Worm (Caenorhabditis elegans) whole organism, young adult: Measurements from ENCODE around the gene sco-1.

Experiments used
- B0019.2 ChIP-seq: fragments of 200-800 bp; sonication (Bioruptor generic); conservative IDR thresholded peaks from 2 replicates; pipeline ENCODE4 v1.3.6; 2022; ENCODE audit warnings: missing genetic modification reagents, missing genetic modification characterization, missing compliant biosample characterization
- C06A6.2 ChIP-seq: fragments of 200-800 bp; sonication (Bioruptor generic); conservative IDR thresholded peaks from 2 replicates; pipeline ENCODE4 v1.3.6; 2022; ENCODE audit warnings: missing genetic modification characterization, missing compliant biosample characterization
- C17E4.6 ChIP-seq: fragments of 200-800 bp; sonication (Bioruptor generic); IDR thresholded peaks from 2 replicates; pipeline ENCODE4 v1.3.6; 2022; ENCODE audit warnings: missing genetic modification reagents, missing genetic modification characterization, missing compliant biosample characterization
- F10E7.11 ChIP-seq: sonication (generic microtip); optimal IDR thresholded peaks from 2 replicates; lab custom pipeline; 2017; ENCODE audit warnings: mild to moderate bottlenecking, missing genetic modification characterization, moderate library complexity, missing compliant biosample characterization
- F23B12.7 ChIP-seq: sonication (generic microtip); optimal IDR thresholded peaks from 2 replicates; lab custom pipeline; 2017; ENCODE audit warnings: missing genetic modification characterization, mild to moderate bottlenecking, missing compliant biosample characterization, antibody characterized with exemption, moderate library complexity; ENCODE audit not compliant: insufficient read depth
- K12H6.12 ChIP-seq: fragments of 200-800 bp; sonication (Bioruptor generic); optimal IDR thresholded peaks from 2 replicates; lab custom pipeline; 2018; ENCODE audit warnings: mild to moderate bottlenecking, missing genetic modification characterization, missing compliant biosample characterization
- T07F8.4 ChIP-seq: sonication (generic microtip); optimal IDR thresholded peaks from 2 replicates; lab custom pipeline; 2016; ENCODE audit warnings: mild to moderate bottlenecking, missing genetic modification characterization, moderate library complexity, missing compliant biosample characterization
- Y53G8AR.9 ChIP-seq: fragments of 200-800 bp; sonication (Bioruptor generic); conservative IDR thresholded peaks from 2 replicates; pipeline ENCODE4 v1.3.6; 2022; ENCODE audit warnings: missing genetic modification reagents, missing genetic modification characterization, missing compliant biosample characterization
- Y79H2A.3 ChIP-seq: fragments of 200-800 bp; sonication (Bioruptor generic); conservative IDR thresholded peaks from 2 replicates; pipeline ENCODE4 v1.3.6; 2022; ENCODE audit warnings: missing genetic modification reagents, missing genetic modification characterization, missing compliant biosample characterization
- akir-1 ChIP-seq: fragments of 200-800 bp; sonication (Bioruptor generic); optimal IDR thresholded peaks from 2 replicates; lab custom pipeline; 2018; ENCODE audit warnings: mild to moderate bottlenecking, missing genetic modification characterization, moderate library complexity, missing compliant biosample characterization
- ama-1 ChIP-seq, 3 experiments: fragments of 150-350 bp in 1 of 3; sonication (generic microtip) in 2 of 3; optimal IDR thresholded peaks; 2 replicates each; lab custom pipeline; 2014 to 2018; ENCODE audit warnings: missing biosample characterization in 2 of 3, missing genetic modification characterization in 2 of 3, missing genetic modification reagents in 2 of 3
- aptf-2 ChIP-seq: fragments of 200-800 bp; sonication (Bioruptor generic); conservative IDR thresholded peaks from 2 replicates; pipeline ENCODE4 v1.3.6; 2022; ENCODE audit warnings: missing genetic modification reagents, missing genetic modification characterization, missing compliant biosample characterization
- ccch-3 ChIP-seq: fragments of 200-800 bp; sonication (Bioruptor generic); optimal IDR thresholded peaks from 2 replicates; lab custom pipeline; 2018; ENCODE audit warnings: mild to moderate bottlenecking, missing genetic modification characterization, missing compliant biosample characterization
- cebp-1 ChIP-seq, 2 experiments: fragments of 200-800 bp in 1 of 2; sonication (Bioruptor generic) in 1 of 2; sonication (generic microtip) in 1 of 2; IDR thresholded peaks in 1 of 2; optimal IDR thresholded peaks in 1 of 2; 2 replicates each; pipeline versions ENCODE4 v1.3.6 to Lab custom; 2017 to 2022; ENCODE audit warnings: missing compliant biosample characterization in 2 of 2, missing genetic modification characterization in 2 of 2, mild to moderate bottlenecking in 1 of 2, missing genetic modification reagents in 1 of 2, moderate library complexity in 1 of 2
- cebp-2 ChIP-seq: fragments of 200-800 bp; sonication (Bioruptor generic); IDR thresholded peaks from 2 replicates; pipeline ENCODE4 v1.3.6; 2022; ENCODE audit warnings: missing genetic modification characterization, missing compliant biosample characterization
- ceh-100 ChIP-seq: fragments of 200-800 bp; sonication (Bioruptor generic); IDR thresholded peaks from 2 replicates; pipeline ENCODE4 v1.3.6; 2022; ENCODE audit warnings: missing genetic modification reagents, missing genetic modification characterization, missing compliant biosample characterization
- ceh-40 ChIP-seq: fragments of 200-800 bp; sonication (Bioruptor generic); IDR thresholded peaks from 2 replicates; pipeline ENCODE4 v1.3.6; 2022; ENCODE audit warnings: missing genetic modification characterization, missing compliant biosample characterization
- ceh-58 ChIP-seq: fragments of 200-800 bp; sonication (Bioruptor generic); IDR thresholded peaks from 2 replicates; pipeline ENCODE4 v1.3.6; 2022; ENCODE audit warnings: missing genetic modification characterization, missing compliant biosample characterization
- efl-1 ChIP-seq: fragments of 150-350 bp; optimal IDR thresholded peaks from 2 replicates; lab custom pipeline; 2014; ENCODE audit warnings: missing biosample characterization, missing genetic modification reagents, missing genetic modification characterization
- egl-18 ChIP-seq: fragments of 200-800 bp; sonication (Bioruptor generic); IDR thresholded peaks from 2 replicates; pipeline ENCODE4 v1.3.6; 2022; ENCODE audit warnings: missing genetic modification reagents, missing genetic modification characterization, missing compliant biosample characterization
- egrh-3 ChIP-seq: fragments of 200-800 bp; sonication (Bioruptor generic); IDR thresholded peaks from 2 replicates; pipeline ENCODE4 v1.3.6; 2022; ENCODE audit warnings: missing genetic modification reagents, missing genetic modification characterization, missing compliant biosample characterization
- gei-17 ChIP-seq: fragments of 200-800 bp; sonication (Bioruptor generic); optimal IDR thresholded peaks from 2 replicates; lab custom pipeline; 2018; ENCODE audit warnings: mild to moderate bottlenecking, missing genetic modification characterization, missing compliant biosample characterization
- hlh-12 ChIP-seq: sonication (generic microtip); optimal IDR thresholded peaks from 2 replicates; lab custom pipeline; 2016; ENCODE audit warnings: missing genetic modification characterization, missing compliant biosample characterization
- hmg-1.2 ChIP-seq: fragments of 200-800 bp; sonication (Bioruptor generic); IDR thresholded peaks from 2 replicates; pipeline ENCODE4 v1.3.6; 2022; ENCODE audit warnings: missing genetic modification reagents, missing genetic modification characterization, missing compliant biosample characterization
- hmg-20 ChIP-seq: fragments of 200-800 bp; sonication (Bioruptor generic); IDR thresholded peaks from 2 replicates; pipeline ENCODE4 v1.3.6; 2022; ENCODE audit warnings: missing genetic modification reagents, missing genetic modification characterization, missing compliant biosample characterization
- lag-1 ChIP-seq: fragments of 200-800 bp; sonication (Bioruptor generic); IDR thresholded peaks from 2 replicates; pipeline ENCODE4 v1.3.6; 2022; ENCODE audit warnings: missing genetic modification reagents, missing genetic modification characterization, missing compliant biosample characterization
- let-607 ChIP-seq, 2 experiments: fragments of 200-800 bp in 1 of 2; sonication (Bioruptor generic) in 1 of 2; sonication (generic microtip) in 1 of 2; optimal IDR thresholded peaks; 2 replicates each; lab custom pipeline; 2016 to 2018; ENCODE audit warnings: mild to moderate bottlenecking in 2 of 2, missing compliant biosample characterization in 2 of 2, missing genetic modification characterization in 2 of 2, moderate library complexity in 2 of 2, missing genotype in 1 of 2
- lin-40 ChIP-seq: sonication (generic microtip); optimal IDR thresholded peaks from 2 replicates; lab custom pipeline; 2016; ENCODE audit warnings: missing genetic modification characterization, mild to moderate bottlenecking, missing compliant biosample characterization, missing genotype, missing genetic modification reagents
- lsy-27 ChIP-seq: sonication (generic microtip); optimal IDR thresholded peaks from 2 replicates; lab custom pipeline; 2017; ENCODE audit warnings: missing genetic modification characterization, mild to moderate bottlenecking, missing compliant biosample characterization, antibody characterized with exemption, missing genotype, borderline replicate concordance; ENCODE audit not compliant: insufficient read depth
- madf-8 ChIP-seq: fragments of 200-800 bp; sonication (Bioruptor generic); conservative IDR thresholded peaks from 2 replicates; pipeline ENCODE4 v1.3.6; 2022; ENCODE audit warnings: missing genetic modification reagents, missing genetic modification characterization, missing compliant biosample characterization
- nfya-1 ChIP-seq: sonication (generic microtip); optimal IDR thresholded peaks from 2 replicates; lab custom pipeline; 2017; ENCODE audit warnings: antibody characterized with exemption, missing compliant biosample characterization, missing genetic modification characterization, borderline replicate concordance; ENCODE audit not compliant: insufficient read depth
- nfya-2 ChIP-seq: fragments of 200-800 bp; sonication (Bioruptor generic); IDR thresholded peaks from 2 replicates; pipeline ENCODE4 v1.3.6; 2022; ENCODE audit warnings: missing genetic modification reagents, missing genetic modification characterization, missing compliant biosample characterization
- nhr-179 ChIP-seq: sonication (generic microtip); optimal IDR thresholded peaks from 2 replicates; lab custom pipeline; 2016; ENCODE audit warnings: mild to moderate bottlenecking, missing genetic modification characterization, missing compliant biosample characterization
- pha-4 ChIP-seq: fragments of 150-350 bp; sonication (generic microtip); optimal IDR thresholded peaks from 2 replicates; lab custom pipeline; 2014; ENCODE audit warnings: missing biosample characterization, missing genetic modification reagents, missing genetic modification characterization
- snpc-1.1 ChIP-seq: sonication (generic microtip); optimal IDR thresholded peaks from 2 replicates; lab custom pipeline; 2017; ENCODE audit warnings: missing genetic modification characterization, mild to moderate bottlenecking, missing compliant biosample characterization, antibody characterized with exemption, moderate library complexity, missing genotype, missing genetic modification reagents; ENCODE audit not compliant: insufficient read depth
- snpc-1.3 ChIP-seq: sonication (generic microtip); optimal IDR thresholded peaks from 2 replicates; lab custom pipeline; 2017; ENCODE audit warnings: missing genetic modification characterization, mild to moderate bottlenecking, missing compliant biosample characterization, antibody characterized with exemption, moderate library complexity, missing genotype, missing genetic modification reagents; ENCODE audit not compliant: insufficient read depth
- snpc-4 ChIP-seq, 5 experiments: fragments of 150-350 bp in 1 of 5; sonication (generic microtip) in 4 of 5; optimal IDR thresholded peaks; 2 replicates each; lab custom pipeline; 2014 to 2018; ENCODE audit warnings: missing genetic modification characterization in 5 of 5, missing biosample characterization in 3 of 5, antibody characterized with exemption in 2 of 5, mild to moderate bottlenecking in 2 of 5, missing compliant biosample characterization in 2 of 5, missing genotype in 2 of 5, moderate library complexity in 2 of 5, missing genetic modification reagents in 1 of 5
- unc-130 ChIP-seq: sonication (generic microtip); optimal IDR thresholded peaks from 2 replicates; lab custom pipeline; 2016; ENCODE audit warnings: missing genetic modification reagents, missing genetic modification characterization, missing compliant biosample characterization
- xnd-1 ChIP-seq: sonication (generic microtip); optimal IDR thresholded peaks from 2 replicates; lab custom pipeline; 2016; ENCODE audit warnings: missing genotype, missing genetic modification reagents, missing genetic modification characterization, missing compliant biosample characterization
- zfh-2 ChIP-seq: fragments of 200-800 bp; sonication (Bioruptor generic); conservative IDR thresholded peaks from 2 replicates; pipeline ENCODE4 v1.3.6; 2022; ENCODE audit warnings: missing genetic modification reagents, missing genetic modification characterization, missing compliant biosample characterization
- ztf-25 ChIP-seq: fragments of 200-800 bp; sonication (Bioruptor generic); IDR thresholded peaks from 2 replicates; pipeline ENCODE4 v1.3.6; 2022; ENCODE audit warnings: missing genetic modification reagents, missing genetic modification characterization, missing compliant biosample characterization

Gene sco-1

ce11 chrII:4299227-4299703, at the start of gene sco-1 (continued):
- peak; percentile 77 for TF ChIP-seq unc-130 (GFP tag; lab: Kevin White, UChicago)
- TF ChIP-seq C06A6.2 (GFP tag; lab: Robert Waterston, UW), result peak; percentile 83
- no peak for TF ChIP-seq cebp-2 (GFP tag; lab: Robert Waterston, UW)
- no peak for TF ChIP-seq ceh-58 (GFP tag; lab: Robert Waterston, UW)
- TF ChIP-seq lag-1 (GFP tag; lab: Robert Waterston, UW), result no peak
- peak; percentile 56 for TF ChIP-seq gei-17
- TF ChIP-seq ceh-100 (GFP tag; lab: Robert Waterston, UW), result peak; percentile 75
- no peak for TF ChIP-seq nhr-179 (tag; lab: Kevin White, UChicago)
- TF ChIP-seq ccch-3 (GFP tag; lab: Kevin White, UChicago), result peak; percentile 55
- 0 out of 2 replicates have a peak, but pooled peaks have one; percentile 58 for TF ChIP-seq C17E4.6 (GFP tag; lab: Robert Waterston, UW)
- peak; percentile 61 for TF ChIP-seq zfh-2 (GFP tag; lab: Robert Waterston, UW)
- TF ChIP-seq F10E7.11 (tag; lab: Kevin White, UChicago), result no peak
- TF ChIP-seq hlh-12 (tag; lab: Kevin White, UChicago), result no peak
- peak; percentile 22 for TF ChIP-seq snpc-1.1
- no peak for TF ChIP-seq ama-1 (optimal IDR thresholded peaks at IDR 0.05; lab: Kevin White, UChicago)
- no peak for TF ChIP-seq ama-1 (GFP tag; optimal IDR thresholded peaks at IDR 0.05; lab: Kevin White, UChicago)
- TF ChIP-seq xnd-1 (tag; lab: Kevin White, UChicago), result peak; percentile 54
- peak; percentile 93 for TF ChIP-seq lin-40 (tag; lab: Kevin White, UChicago)
- peak; percentile 86 for TF ChIP-seq aptf-2

- TF ChIP-seq hmg-1.2 (GFP tag; lab: Robert Waterston, UW), result no peak
- no peak for TF ChIP-seq Y53G8AR.9 (GFP tag; lab: Robert Waterston, UW)
- no peak for TF ChIP-seq T07F8.4 (tag; lab: Kevin White, UChicago)
- TF ChIP-seq ztf-25 (GFP tag; lab: Robert Waterston, UW), result no peak
- no peak for TF ChIP-seq pha-4 (tag; lab: Kevin White, UChicago)
- TF ChIP-seq snpc-1.3 (tag; lab: Kevin White, UChicago), result no peak
- TF ChIP-seq let-607 (tag; optimal IDR thresholded peaks at IDR 0.05; lab: Kevin White, UChicago), result no peak
- TF ChIP-seq cebp-1 (GFP tag; IDR thresholded peaks at IDR 0.05; lab: Robert Waterston, UW), result no peak
- TF ChIP-seq cebp-1 (tag; optimal IDR thresholded peaks at IDR 0.05; lab: Kevin White, UChicago), result no peak
- TF ChIP-seq ceh-40 (GFP tag; lab: Robert Waterston, UW), result no peak
- TF ChIP-seq ceh-58 (GFP tag; lab: Robert Waterston, UW), result no peak
Measured at ce11 chrII:4256541-4257001, 42.9 kb upstream of the sco-1 start, which contains the start of gene C16A11.7. Gene C16A11.7 (minus strand): TSS chrII:4256951.

DNA sequence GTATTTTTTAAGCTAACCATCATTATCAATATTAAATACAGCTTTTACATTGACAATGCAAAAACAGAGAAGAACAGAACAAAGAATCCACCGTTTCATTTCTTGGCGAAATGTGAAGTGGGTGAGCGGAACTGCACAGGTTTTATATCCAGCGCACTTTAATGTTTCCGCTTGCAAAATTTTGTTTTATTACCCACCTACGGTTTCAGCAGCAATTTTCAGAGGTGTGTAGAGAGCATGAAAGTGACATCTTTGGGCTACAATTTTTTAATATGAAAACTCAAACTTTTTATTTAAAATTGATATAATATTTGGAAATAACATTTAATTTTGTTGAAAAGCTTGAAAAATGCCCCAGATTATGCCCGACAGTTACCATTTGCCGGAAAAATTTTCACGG, 40.8 kb upstream of the sco-1 start, which contains the start of gene clec-135:
clec-135 (minus strand) TSS at position 101 of the 400 bp plus-strand sequence.
- TF ChIP-seq xnd-1 (tag; lab: Kevin White, UChicago), result no peak
- TF ChIP-seq Y79H2A.3 (GFP tag; lab: Robert Waterston, UW), result no peak
- no peak for TF ChIP-seq B0019.2 (GFP tag; lab: Robert Waterston, UW)
- no peak for TF ChIP-seq lsy-27 (tag; lab: Kevin White, UChicago)
- TF ChIP-seq akir-1 (GFP tag; lab: Kevin White, UChicago), result no peak
- TF ChIP-seq F10E7.11 (tag; lab: Kevin White, UChicago), result no peak
- no peak for TF ChIP-seq efl-1 (GFP tag; lab: Kevin White, UChicago)
- no peak for TF ChIP-seq K12H6.12
- no peak for TF ChIP-seq madf-8 (GFP tag; lab: Robert Waterston, UW)
- TF ChIP-seq gei-17, result no peak
- TF ChIP-seq egrh-3, result no peak
- TF ChIP-seq nfya-2 (GFP tag; lab: Robert Waterston, UW), result no peak
- TF ChIP-seq let-607 (tag; optimal IDR thresholded peaks at IDR 0.05; lab: Kevin White, UChicago), result no peak
- no peak for TF ChIP-seq snpc-4 (GFP tag; optimal IDR thresholded peaks at IDR 0.05; lab: Kevin White, UChicago)
- no peak for TF ChIP-seq snpc-4 (tag; optimal IDR thresholded peaks at IDR 0.05; lab: Kevin White, UChicago)
- no peak for TF ChIP-seq hmg-20 (GFP tag; lab: Robert Waterston, UW)
- TF ChIP-seq nfya-1 (tag; lab: Kevin White, UChicago), result no peak
- no peak for TF ChIP-seq cebp-2 (GFP tag; lab: Robert Waterston, UW)
- TF ChIP-seq snpc-1.1, result no peak
- TF ChIP-seq egl-18 (GFP tag; lab: Robert Waterston, UW), result no peak
- TF ChIP-seq F23B12.7 (tag; lab: Kevin White, UChicago), result no peak
